Worm (Caenorhabditis elegans) whole organism, L1 larva: ENCODE measurements around the gene lrpc-1.

Source experiments
- C04F5.9 ChIP-seq: sonication (generic microtip); optimal IDR thresholded peaks from 2 replicates; lab custom pipeline; 2016; ENCODE audit warnings: missing genetic modification characterization, missing compliant biosample characterization
- egl-13 ChIP-seq: sonication (generic microtip); optimal IDR thresholded peaks from 2 replicates; lab custom pipeline; 2016; ENCODE audit warnings: missing genotype, missing genetic modification reagents, missing genetic modification characterization, missing compliant biosample characterization
- fos-1 ChIP-seq: fragments of 150-350 bp; optimal IDR thresholded peaks from 2 replicates; lab custom pipeline; 2014; ENCODE audit warnings: missing biosample characterization, missing genetic modification characterization
- jun-1 ChIP-seq: fragments of 150-350 bp; optimal IDR thresholded peaks from 2 replicates; lab custom pipeline; 2014; ENCODE audit warnings: missing biosample characterization, missing genetic modification reagents, missing genetic modification characterization
- nhr-12 ChIP-seq: sonication (generic microtip); optimal IDR thresholded peaks from 2 replicates; lab custom pipeline; 2017; ENCODE audit warnings: missing biosample characterization, missing genetic modification characterization
- nhr-20 ChIP-seq: sonication (generic microtip); optimal IDR thresholded peaks from 2 replicates; lab custom pipeline; 2016; ENCODE audit warnings: mild to moderate bottlenecking, missing genetic modification characterization, missing compliant biosample characterization
- snpc-4 ChIP-seq: fragments of 150-350 bp; optimal IDR thresholded peaks from 2 replicates; lab custom pipeline; 2014; ENCODE audit warnings: missing biosample characterization, missing genetic modification characterization
- tbx-2 ChIP-seq: sonication (generic microtip); optimal IDR thresholded peaks from 2 replicates; lab custom pipeline; 2016; ENCODE audit warnings: missing genetic modification characterization, missing compliant biosample characterization
- zag-1 ChIP-seq: fragments of 150-350 bp; optimal IDR thresholded peaks from 2 replicates; lab custom pipeline; 2014; ENCODE audit warnings: missing biosample characterization, missing genetic modification characterization
- zip-4 ChIP-seq: fragments of 200-800 bp; sonication (Bioruptor generic); optimal IDR thresholded peaks from 2 replicates; lab custom pipeline; 2018; ENCODE audit warnings: mild to moderate bottlenecking, missing genetic modification characterization, moderate library complexity, missing compliant biosample characterization

DNA sequence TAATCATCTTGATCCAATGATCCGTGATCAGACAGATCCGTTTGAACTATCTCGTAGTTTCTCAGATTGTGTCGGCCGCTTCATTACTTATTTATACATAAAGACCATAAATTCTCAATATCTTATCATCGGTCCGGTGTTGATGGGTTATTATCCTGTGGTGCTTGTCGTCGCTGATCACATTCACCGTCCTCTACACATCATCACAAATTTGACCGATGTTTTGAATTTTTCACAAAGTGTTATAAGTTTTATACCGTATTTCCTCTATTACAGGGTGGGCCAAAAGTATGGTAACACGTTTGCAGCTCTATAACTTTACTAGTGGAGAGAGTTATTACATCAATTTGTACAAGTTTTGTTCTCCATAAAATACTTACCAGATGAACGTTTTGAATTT is 25.1 kb downstream of the lrpc-1 start:
- TF ChIP-seq jun-1 (tag; lab: Kevin White, UChicago): no peak
- no peak for TF ChIP-seq C04F5.9 (tag; lab: Kevin White, UChicago)
- no peak for TF ChIP-seq zip-4
- TF ChIP-seq zag-1: no peak
- no peak for TF ChIP-seq snpc-4
- no peak for TF ChIP-seq nhr-20 (tag; lab: Kevin White, UChicago)
- TF ChIP-seq egl-13 (tag; lab: Kevin White, UChicago): no peak
- TF ChIP-seq fos-1 (tag; lab: Kevin White, UChicago): no peak
- no peak for TF ChIP-seq nhr-12 (tag; lab: Kevin White, UChicago)
- TF ChIP-seq tbx-2: no peak
